Worm (Caenorhabditis elegans) whole organism, L3 larva: ENCODE measurements around the gene T12G3.6.

ENCODE experiments used
- ama-1 ChIP-seq: fragments of 150-350 bp; optimal IDR thresholded peaks from 2 replicates; lab custom pipeline; 2018
- ceh-16 ChIP-seq: sonication (generic microtip); optimal IDR thresholded peaks from 2 replicates; lab custom pipeline; 2017; ENCODE audit warnings: missing biosample characterization, missing genetic modification characterization
- ceh-82 ChIP-seq: fragments of 150-350 bp; optimal IDR thresholded peaks from 2 replicates; lab custom pipeline; 2014; ENCODE audit warnings: missing biosample characterization, missing genetic modification characterization
- daf-12 ChIP-seq: fragments of 150-350 bp; optimal IDR thresholded peaks from 2 replicates; lab custom pipeline; 2014; ENCODE audit warnings: missing biosample characterization, missing genetic modification reagents, missing genetic modification characterization
- lin-15B ChIP-seq: fragments of 150-350 bp; optimal IDR thresholded peaks from 2 replicates; lab custom pipeline; 2014; ENCODE audit warnings: missing biosample characterization, missing genetic modification characterization
- nhr-11 ChIP-seq: fragments of 150-350 bp; optimal IDR thresholded peaks from 2 replicates; lab custom pipeline; 2014; ENCODE audit warnings: missing biosample characterization, missing genetic modification characterization
- nhr-28 ChIP-seq: fragments of 150-350 bp; optimal IDR thresholded peaks from 2 replicates; lab custom pipeline; 2014; ENCODE audit warnings: missing biosample characterization, missing genetic modification characterization
- nhr-77 ChIP-seq: fragments of 150-350 bp; optimal IDR thresholded peaks from 2 replicates; lab custom pipeline; 2014; ENCODE audit warnings: missing biosample characterization, missing genetic modification characterization
- pqm-1 ChIP-seq: fragments of 150-350 bp; optimal IDR thresholded peaks from 2 replicates; lab custom pipeline; 2017; ENCODE audit warnings: missing biosample characterization, missing genetic modification characterization, inconsistent platforms
- skn-1 ChIP-seq: fragments of 150-350 bp; optimal IDR thresholded peaks from 2 replicates; lab custom pipeline; 2014; ENCODE audit warnings: missing biosample characterization, missing genetic modification characterization
- snpc-4 ChIP-seq: fragments of 150-350 bp; optimal IDR thresholded peaks from 2 replicates; lab custom pipeline; 2014; ENCODE audit warnings: missing biosample characterization, missing genetic modification characterization
- unc-39 ChIP-seq: sonication (generic microtip); optimal IDR thresholded peaks from 4 replicates; lab custom pipeline; 2017; ENCODE audit warnings: missing biosample characterization, missing genetic modification characterization
- unc-62 ChIP-seq: fragments of 150-350 bp; sonication (generic microtip); optimal IDR thresholded peaks from 4 replicates; lab custom pipeline; 2014; ENCODE audit warnings: missing biosample characterization, missing genetic modification reagents, missing genetic modification characterization
- ztf-4 ChIP-seq: fragments of 150-350 bp; optimal IDR thresholded peaks from 2 replicates; lab custom pipeline; 2014; ENCODE audit warnings: missing biosample characterization, missing genetic modification characterization

ce11 chrIV:12052461-12052860 lies 21.4 kb upstream of the T12G3.6 start:
- no peak for TF ChIP-seq lin-15B (tag; lab: Kevin White, UChicago)
- TF ChIP-seq nhr-28 (tag; lab: Kevin White, UChicago): no peak
- no peak for TF ChIP-seq unc-39 (tag; lab: Kevin White, UChicago)
- TF ChIP-seq ztf-4 (tag; lab: Kevin White, UChicago): no peak
- TF ChIP-seq skn-1 (tag; lab: Kevin White, UChicago): no peak
- no peak for TF ChIP-seq ama-1 (lab: Kevin White, UChicago)
- no peak for TF ChIP-seq snpc-4 (tag; lab: Kevin White, UChicago)
- TF ChIP-seq nhr-11 (tag; lab: Kevin White, UChicago): no peak
- TF ChIP-seq ceh-16: no peak
- no peak for TF ChIP-seq unc-62 (GFP tag; lab: Kevin White, UChicago)
- no peak for TF ChIP-seq nhr-77
- TF ChIP-seq ceh-82 (tag; lab: Kevin White, UChicago): no peak
- no peak for TF ChIP-seq daf-12
- TF ChIP-seq pqm-1: no peak
